Fruit fly (Drosophila melanogaster) whole organism, embryonic: ENCODE results near the gene Ykt6.

Source experiments
- Aef1 ChIP-seq: fragments of 200-800 bp; sonication (Bioruptor generic); IDR thresholded peaks from 3 replicates; pipeline ENCODE4 v1.3.6; 2022; ENCODE audit warnings: missing biosample characterization, missing genetic modification characterization
- Blimp-1 ChIP-seq: fragments of 200-800 bp; sonication (Bioruptor generic); optimal IDR thresholded peaks from 3 replicates; lab custom pipeline; 2018; ENCODE audit warnings: missing biosample characterization, missing genetic modification characterization, mild to moderate bottlenecking, moderate library complexity, missing genetic modification reagents
- CG12942 ChIP-seq: fragments of 200-800 bp; sonication (Bioruptor generic); optimal IDR thresholded peaks from 3 replicates; lab custom pipeline; 2016; ENCODE audit warnings: missing biosample characterization, missing genetic modification characterization
- CG13296 ChIP-seq: fragments of 200-800 bp; sonication (Bioruptor generic); optimal IDR thresholded peaks from 3 replicates; lab custom pipeline; 2018; ENCODE audit warnings: missing biosample characterization, mild to moderate bottlenecking, missing genetic modification characterization
- CG13624 ChIP-seq: fragments of 200-800 bp; sonication (Bioruptor generic); optimal IDR thresholded peaks from 2 replicates; lab custom pipeline; 2016; ENCODE audit warnings: missing biosample characterization, missing genetic modification characterization
- CG17361 ChIP-seq: fragments of 200-800 bp; sonication (Bioruptor generic); IDR thresholded peaks from 3 replicates; pipeline ENCODE4 v1.3.6; 2022; ENCODE audit warnings: missing biosample characterization, missing genetic modification characterization
- CG1832 ChIP-seq: fragments of 200-800 bp; sonication (Bioruptor generic); optimal IDR thresholded peaks from 2 replicates; lab custom pipeline; 2017; ENCODE audit warnings: missing biosample characterization, mild to moderate bottlenecking, missing genetic modification characterization, inconsistent platforms
- CG18599 ChIP-seq: fragments of 200-800 bp; sonication (Bioruptor generic); optimal IDR thresholded peaks from 3 replicates; lab custom pipeline; 2017; ENCODE audit warnings: missing biosample characterization, missing genetic modification characterization, mild to moderate bottlenecking, moderate library complexity, missing genetic modification reagents
- CG2678 ChIP-seq: fragments of 200-800 bp; sonication (Bioruptor generic); optimal IDR thresholded peaks from 3 replicates; lab custom pipeline; 2019; ENCODE audit warnings: missing biosample characterization, mild to moderate bottlenecking, missing genetic modification characterization, moderate library complexity
- CG31224 ChIP-seq: fragments of 200-800 bp; sonication (Bioruptor generic); IDR thresholded peaks from 2 replicates; pipeline ENCODE4 v1.3.6; 2022; ENCODE audit warnings: missing biosample characterization, missing genetic modification characterization
- CG3847 ChIP-seq: fragments of 200-800 bp; sonication (Bioruptor generic); IDR thresholded peaks from 2 replicates; pipeline ENCODE4 v1.3.6; 2022; ENCODE audit warnings: missing biosample characterization, missing genetic modification characterization
- CG43689 ChIP-seq: fragments of 200-800 bp; sonication (Bioruptor generic); IDR thresholded peaks from 2 replicates; pipeline ENCODE4 v1.3.6; 2022; ENCODE audit warnings: missing biosample characterization, missing genetic modification characterization
- CG4730 ChIP-seq: fragments of 200-800 bp; sonication (Bioruptor generic); IDR thresholded peaks from 2 replicates; pipeline ENCODE4 v1.3.6; 2022; ENCODE audit warnings: missing biosample characterization, missing genetic modification characterization
- CG5953 ChIP-seq: fragments of 200-800 bp; sonication (Bioruptor generic); IDR thresholded peaks from 2 replicates; pipeline ENCODE4 v1.3.6; 2022; ENCODE audit warnings: missing biosample characterization, missing genetic modification characterization
- Camta ChIP-seq: fragments of 200-800 bp; sonication (Bioruptor generic); optimal IDR thresholded peaks from 2 replicates; lab custom pipeline; 2016; ENCODE audit warnings: missing biosample characterization, missing genetic modification characterization
- Dbx ChIP-seq: fragments of 200-800 bp; sonication (Bioruptor generic); IDR thresholded peaks from 3 replicates; pipeline ENCODE4 v1.3.6; 2022; ENCODE audit warnings: missing biosample characterization, missing genetic modification characterization
- Deaf1 ChIP-seq: fragments of 200-800 bp; optimal IDR thresholded peaks from 3 replicates; lab custom pipeline; 2019; ENCODE audit warnings: missing biosample characterization, mild to moderate bottlenecking, missing genetic modification characterization, moderate library complexity
- Doc2 ChIP-seq: fragments of 200-800 bp; sonication (Bioruptor generic); IDR thresholded peaks from 2 replicates; pipeline ENCODE4 v1.3.6; 2022; ENCODE audit warnings: missing biosample characterization, missing genetic modification characterization
- Dp ChIP-seq: fragments of 200-800 bp; sonication (Bioruptor generic); optimal IDR thresholded peaks from 2 replicates; lab custom pipeline; 2018; ENCODE audit warnings: missing biosample characterization, mild to moderate bottlenecking, missing genetic modification characterization, moderate library complexity
- Ets65A ChIP-seq: fragments of 200-800 bp; sonication (Bioruptor generic); peaks from one replicate; lab custom pipeline; 2016; ENCODE audit warnings: missing biosample characterization, missing genetic modification characterization
- HLH4C ChIP-seq: fragments of 200-800 bp; sonication (Bioruptor generic); IDR thresholded peaks from 3 replicates; pipeline ENCODE4 v1.3.6; 2022; ENCODE audit warnings: missing biosample characterization, missing genetic modification characterization; ENCODE audit not compliant: partially characterized antibody
- HmgD ChIP-seq: fragments of 200-800 bp; sonication (Bioruptor generic); optimal IDR thresholded peaks from 3 replicates; lab custom pipeline; 2016; ENCODE audit warnings: missing biosample characterization, missing genetic modification characterization
- Hmr ChIP-seq: fragments of 200-800 bp; sonication (Bioruptor generic); optimal IDR thresholded peaks from 3 replicates; lab custom pipeline; 2017; ENCODE audit warnings: mild to moderate bottlenecking, missing biosample characterization, missing genetic modification reagents, missing genetic modification characterization
- Hr39 ChIP-seq: fragments of >200 bp; optimal IDR thresholded peaks from 2 replicates; lab custom pipeline; 2017
- Lhr ChIP-seq: fragments of 200-800 bp; sonication (Bioruptor generic); optimal IDR thresholded peaks from 3 replicates; lab custom pipeline; 2017; ENCODE audit warnings: mild to moderate bottlenecking, missing biosample characterization, missing genetic modification reagents, missing genetic modification characterization
- Lim3 ChIP-seq: fragments of 200-800 bp; sonication (Bioruptor generic); IDR thresholded peaks from 2 replicates; pipeline ENCODE4 v1.3.6; 2022; ENCODE audit warnings: missing biosample characterization, missing genetic modification characterization
- MESR4 ChIP-seq: fragments of 200-800 bp; sonication (Bioruptor generic); optimal IDR thresholded peaks from 2 replicates; lab custom pipeline; 2018; ENCODE audit warnings: missing biosample characterization, mild to moderate bottlenecking, missing genetic modification characterization, moderate library complexity
- Nf-YB ChIP-seq: fragments of 200-800 bp; sonication (Bioruptor generic); optimal IDR thresholded peaks from 3 replicates; lab custom pipeline; 2019; ENCODE audit warnings: missing biosample characterization, mild to moderate bottlenecking, missing genetic modification characterization, moderate library complexity
- Rx ChIP-seq: fragments of 200-800 bp; sonication (Bioruptor generic); IDR thresholded peaks from 2 replicates; pipeline ENCODE4 v1.3.6; 2022; ENCODE audit warnings: missing biosample characterization, missing genetic modification characterization
- ara ChIP-seq: fragments of 200-800 bp; sonication (Bioruptor generic); IDR thresholded peaks from 2 replicates; pipeline ENCODE4 v1.3.6; 2022; ENCODE audit warnings: missing biosample characterization, missing genetic modification characterization
- dm ChIP-seq: fragments of 200-800 bp; sonication (Bioruptor generic); optimal IDR thresholded peaks from 3 replicates; lab custom pipeline; 2016; ENCODE audit warnings: missing biosample characterization, missing genetic modification characterization
- ems ChIP-seq: fragments of 200-800 bp; sonication (Bioruptor generic); optimal IDR thresholded peaks from 3 replicates; lab custom pipeline; 2016; ENCODE audit warnings: missing biosample characterization, missing genetic modification characterization
- esg ChIP-seq: fragments of 200-800 bp; sonication (Bioruptor generic); conservative IDR thresholded peaks from 2 replicates; pipeline ENCODE4 v1.3.6; 2022; ENCODE audit warnings: missing biosample characterization, missing genetic modification characterization
- exex ChIP-seq: fragments of 200-800 bp; sonication (Bioruptor generic); optimal IDR thresholded peaks from 4 replicates; lab custom pipeline; 2018; ENCODE audit warnings: missing biosample characterization, mild to moderate bottlenecking, missing genetic modification characterization, moderate library complexity
- gcm ChIP-seq: fragments of 200-800 bp; sonication (Bioruptor generic); optimal IDR thresholded peaks from 2 replicates; lab custom pipeline; 2019; ENCODE audit warnings: missing biosample characterization, mild to moderate bottlenecking, missing genetic modification characterization, moderate library complexity
- gfzf ChIP-seq: fragments of 200-800 bp; sonication (Bioruptor generic); optimal IDR thresholded peaks from 2 replicates; lab custom pipeline; 2016; ENCODE audit warnings: missing biosample characterization, mild to moderate bottlenecking, missing genetic modification characterization, moderate library complexity
- gt ChIP-seq: fragments of 200-800 bp; sonication (Bioruptor generic); IDR thresholded peaks from 2 replicates; pipeline ENCODE4 v1.3.6; 2022; ENCODE audit warnings: missing biosample characterization, missing genetic modification characterization
- insv ChIP-seq, 2 experiments: fragments of 200-800 bp; sonication (Bioruptor generic); optimal IDR thresholded peaks; 3 replicates each; lab custom pipeline; 2016 to 2018; ENCODE audit warnings: missing biosample characterization in 2 of 2, missing genetic modification characterization in 2 of 2
- inv ChIP-seq: fragments of 200-800 bp; sonication (Bioruptor generic); IDR thresholded peaks from 2 replicates; pipeline ENCODE4 v1.3.6; 2022; ENCODE audit warnings: missing biosample characterization, missing genetic modification characterization; ENCODE audit not compliant: partially characterized antibody
- jumu ChIP-seq: fragments of 200-800 bp; sonication (Bioruptor generic); optimal IDR thresholded peaks from 3 replicates; lab custom pipeline; 2016; ENCODE audit warnings: missing biosample characterization, missing genetic modification characterization
- ken ChIP-seq: fragments of 200-800 bp; sonication (Bioruptor generic); IDR thresholded peaks from 3 replicates; pipeline ENCODE4 v1.3.6; 2022; ENCODE audit warnings: missing biosample characterization, missing genetic modification characterization
- kni ChIP-seq: fragments of 200-800 bp; sonication (Bioruptor generic); optimal IDR thresholded peaks from 3 replicates; lab custom pipeline; 2017; ENCODE audit warnings: mild to moderate bottlenecking, missing biosample characterization, missing genetic modification reagents, missing genetic modification characterization
- mirr ChIP-seq: fragments of 200-800 bp; sonication (Bioruptor generic); optimal IDR thresholded peaks from 3 replicates; lab custom pipeline; 2018; ENCODE audit warnings: missing biosample characterization, mild to moderate bottlenecking, missing genetic modification characterization
- peb ChIP-seq: fragments of 200-800 bp; sonication (Bioruptor generic); IDR thresholded peaks from 2 replicates; pipeline ENCODE4 v1.3.6; 2022; ENCODE audit warnings: missing biosample characterization, missing genetic modification characterization
- sim ChIP-seq: fragments of 200-800 bp; sonication (Bioruptor generic); IDR thresholded peaks from 2 replicates; pipeline ENCODE4 v1.3.6; 2022; ENCODE audit warnings: missing biosample characterization, missing genetic modification characterization
- slou ChIP-seq: fragments of 200-800 bp; sonication (Bioruptor generic); optimal IDR thresholded peaks from 3 replicates; lab custom pipeline; 2016; ENCODE audit warnings: missing biosample characterization, missing genetic modification characterization
- slp2 ChIP-seq: fragments of 200-800 bp; sonication (Bioruptor generic); optimal IDR thresholded peaks from 2 replicates; lab custom pipeline; 2016; ENCODE audit warnings: missing biosample characterization, missing genetic modification characterization
- tap ChIP-seq: fragments of 200-800 bp; optimal IDR thresholded peaks from 3 replicates; lab custom pipeline; 2019; ENCODE audit warnings: missing biosample characterization, mild to moderate bottlenecking, missing genetic modification characterization, moderate library complexity
- vnd ChIP-seq: fragments of 200-800 bp; sonication (Bioruptor generic); IDR thresholded peaks from 3 replicates; pipeline ENCODE4 v1.3.6; 2022; ENCODE audit warnings: missing biosample characterization, missing genetic modification characterization; ENCODE audit not compliant: partially characterized antibody
- wor ChIP-seq: fragments of 200-800 bp; sonication (Bioruptor generic); IDR thresholded peaks from 2 replicates; pipeline ENCODE4 v1.3.6; 2022; ENCODE audit warnings: missing biosample characterization, missing genetic modification characterization

The Ykt6 gene

dm6 chrX:7944772-7945722 is 24.8 kb downstream of the Ykt6 start (continued):
- TF ChIP-seq slp2 (no peak), Doc2 (GFP tag; lab: Robert Waterston, UW) (no peak), Dbx (0 out of 3 replicates have a peak, but pooled peaks have one; percentile 26), Camta (no peak), esg (GFP tag; lab: Robert Waterston, UW) (no peak), Aef1 (GFP tag; lab: Robert Waterston, UW) (peak; percentile 47; the same call in 2 of the 3 replicates), slou (GFP tag; lab: Kevin White, UChicago) (no peak), CG3847 (GFP tag; lab: Robert Waterston, UW) (no peak), CG12942 (no peak), Hmr (GFP tag; lab: Kevin White, UChicago) (peak; percentile 27), Deaf1 (peak; percentile 42), CG31224 (GFP tag; lab: Robert Waterston, UW) (no peak), exex (tag; lab: Kevin White, UChicago) (peak; percentile 58), dm (GFP tag; lab: Kevin White, UChicago) (no peak), peb (GFP tag; lab: Robert Waterston, UW) (no peak), CG2678 (tag; lab: Kevin White, UChicago) (peak; percentile 41), ems (no peak), gfzf (GFP tag; lab: Kevin White, UChicago) (no peak), CG13296 (GFP tag; lab: Kevin White, UChicago) (peak; percentile 31), CG4730 (GFP tag; lab: Robert Waterston, UW) (no peak), wor (GFP tag; lab: Robert Waterston, UW) (no peak), HmgD (GFP tag; lab: Kevin White, UChicago) (peak; percentile 1), ara (no peak), tap (tag; lab: Kevin White, UChicago) (no peak), mirr (GFP tag; lab: Kevin White, UChicago) (peak; percentile 43), Nf-YB (no peak), Rx (GFP tag; lab: Robert Waterston, UW) (no peak), CG1832 (no peak), MESR4 (no peak), CG17361 (GFP tag; lab: Robert Waterston, UW) (0 out of 3 replicates have a peak, but pooled peaks have one; percentile 22), sim (GFP tag; lab: Robert Waterston, UW) (no peak), gcm (no peak), Hr39 (lab: Kevin White, UChicago) (no peak), inv (GFP tag; lab: Robert Waterston, UW) (no peak), gt (GFP tag; lab: Robert Waterston, UW) (no peak), Blimp-1 (GFP tag; lab: Kevin White, UChicago) (peak; percentile 42), CG43689 (GFP tag; lab: Robert Waterston, UW) (no peak), HLH4C (GFP tag; lab: Robert Waterston, UW) (no peak), kni (peak; percentile 42), CG18599 (GFP tag; lab: Kevin White, UChicago) (peak; percentile 49), Lhr (no peak), CG13624 (no peak), jumu (GFP tag; lab: Kevin White, UChicago) (no peak), ken (GFP tag; lab: Robert Waterston, UW) (no peak), Dp (GFP tag; lab: Kevin White, UChicago) (no peak), insv (GFP tag; optimal IDR thresholded peaks at IDR 0.05; lab: Kevin White, UChicago) (no peak), Ets65A (GFP tag; lab: Kevin White, UChicago) (peak; percentile 90), Lim3 (GFP tag; lab: Robert Waterston, UW) (no peak), vnd (GFP tag; lab: Robert Waterston, UW) (no peak), CG5953 (GFP tag; lab: Robert Waterston, UW) (no peak)
